Worm (Caenorhabditis elegans): Measurements from ENCODE around the gene M01H9.2.

The M01H9.2 gene

DNA sequence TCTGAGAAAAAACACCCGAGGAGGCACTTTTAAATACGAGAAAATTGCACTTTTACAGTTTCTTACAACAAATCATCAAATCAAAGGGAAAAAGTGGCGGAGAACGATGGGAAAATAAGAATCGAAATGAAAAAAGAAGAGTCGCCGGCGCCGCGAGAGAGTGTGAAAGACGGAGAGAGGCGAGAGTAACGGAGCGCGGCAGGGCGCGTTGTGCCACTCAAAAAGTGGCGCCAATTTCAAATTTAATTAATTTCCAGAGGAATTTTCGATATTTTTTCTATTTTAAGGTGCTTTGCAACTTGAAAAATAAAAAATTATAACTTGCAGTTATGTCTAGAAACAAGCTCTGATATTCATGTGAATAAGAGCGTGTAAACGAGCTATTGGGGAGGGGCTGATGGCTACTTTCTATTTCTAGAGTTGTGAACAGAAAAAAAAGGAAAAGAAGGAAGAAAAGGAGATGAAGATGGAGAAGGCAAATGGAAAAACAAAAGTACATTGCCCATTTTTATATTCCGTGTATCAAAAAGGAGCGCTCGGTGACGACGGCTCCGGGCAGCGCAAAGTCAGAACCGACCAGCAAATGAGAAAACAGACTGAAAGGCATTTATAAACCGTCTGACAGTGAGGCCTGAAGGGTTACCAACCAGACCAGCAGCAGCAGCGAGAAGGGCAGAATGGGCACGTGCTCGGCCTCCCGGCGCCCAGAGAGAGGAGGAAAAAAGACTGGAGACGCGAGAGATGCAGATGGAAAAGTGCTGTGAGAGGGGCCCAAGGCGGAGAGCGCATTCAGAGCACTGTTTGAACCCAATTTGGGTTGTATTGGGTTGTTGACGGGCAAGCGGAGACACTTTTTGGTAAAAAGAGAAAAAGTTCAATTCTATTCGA, 8.1 kb upstream of the M01H9.2 start:
- no peak for TF ChIP-seq unc-62 (GFP tag; optimal IDR thresholded peaks at IDR 0.05)

DNA sequence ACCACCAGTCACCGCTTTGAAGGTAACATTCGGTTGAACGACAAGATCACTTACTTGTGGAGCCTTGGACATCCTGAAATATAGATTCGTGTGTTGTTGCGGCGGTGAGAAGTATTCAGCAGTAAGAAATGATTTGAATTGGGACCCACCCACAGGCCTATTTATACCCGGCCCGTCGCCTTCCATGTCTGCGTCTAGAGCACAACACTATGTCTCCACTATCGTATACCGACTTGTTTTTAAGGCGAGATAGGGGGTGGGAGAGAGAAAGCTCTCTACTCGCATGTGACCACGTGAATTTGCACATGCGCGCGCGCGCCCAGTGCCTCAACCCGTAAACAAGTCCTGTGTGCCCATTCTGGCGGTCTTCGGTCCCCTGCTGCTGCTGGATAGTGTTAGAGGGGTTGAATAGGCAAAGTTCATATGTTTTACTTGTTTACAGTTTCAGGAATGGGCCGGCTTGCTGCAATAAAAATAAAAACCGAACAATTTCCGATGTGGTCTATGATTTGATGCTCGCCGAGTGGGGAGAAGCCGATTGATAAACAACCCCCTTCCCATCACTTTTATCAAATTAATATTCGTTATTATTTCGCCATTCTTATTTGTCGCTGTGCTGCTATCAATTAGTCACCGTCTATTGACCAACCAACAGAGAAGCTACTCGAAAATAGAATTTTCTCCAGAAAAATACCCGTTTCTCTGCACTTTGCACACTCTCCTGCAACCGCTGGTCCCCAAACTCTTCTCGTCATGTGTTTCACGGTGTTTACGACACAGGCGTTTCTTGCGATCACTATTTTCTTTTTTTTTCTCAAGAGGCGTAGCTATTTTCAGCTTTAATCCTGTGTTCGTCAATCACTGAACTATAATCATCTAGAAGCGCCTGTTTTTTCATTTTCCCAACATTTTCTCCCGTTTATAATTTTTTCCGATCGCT, 7.0 kb upstream of the M01H9.2 start:
- no peak for TF ChIP-seq unc-62 (GFP tag; optimal IDR thresholded peaks at IDR 0.05)

DNA sequence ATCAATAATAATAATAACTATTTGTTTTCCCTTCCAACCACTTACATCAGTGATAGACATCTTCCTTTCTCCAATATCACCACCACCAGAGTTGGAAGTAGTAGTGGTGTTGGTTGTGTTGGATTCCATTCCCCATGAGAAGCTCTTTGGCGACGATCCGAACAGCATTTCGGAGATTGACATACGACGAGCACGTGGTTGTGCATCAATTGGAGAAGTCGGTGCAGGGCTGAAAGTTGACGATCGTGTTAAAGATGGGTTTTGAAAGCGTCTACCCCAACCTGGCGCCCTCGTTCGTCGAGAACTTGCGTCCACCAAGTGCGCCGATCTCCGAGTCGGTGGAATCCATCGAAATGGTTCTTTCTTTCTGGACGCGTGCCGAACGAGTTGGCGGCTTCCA, 6.0 kb upstream of the M01H9.2 start:
- no peak for TF ChIP-seq unc-62 (GFP tag; optimal IDR thresholded peaks at IDR 0.05)

DNA sequence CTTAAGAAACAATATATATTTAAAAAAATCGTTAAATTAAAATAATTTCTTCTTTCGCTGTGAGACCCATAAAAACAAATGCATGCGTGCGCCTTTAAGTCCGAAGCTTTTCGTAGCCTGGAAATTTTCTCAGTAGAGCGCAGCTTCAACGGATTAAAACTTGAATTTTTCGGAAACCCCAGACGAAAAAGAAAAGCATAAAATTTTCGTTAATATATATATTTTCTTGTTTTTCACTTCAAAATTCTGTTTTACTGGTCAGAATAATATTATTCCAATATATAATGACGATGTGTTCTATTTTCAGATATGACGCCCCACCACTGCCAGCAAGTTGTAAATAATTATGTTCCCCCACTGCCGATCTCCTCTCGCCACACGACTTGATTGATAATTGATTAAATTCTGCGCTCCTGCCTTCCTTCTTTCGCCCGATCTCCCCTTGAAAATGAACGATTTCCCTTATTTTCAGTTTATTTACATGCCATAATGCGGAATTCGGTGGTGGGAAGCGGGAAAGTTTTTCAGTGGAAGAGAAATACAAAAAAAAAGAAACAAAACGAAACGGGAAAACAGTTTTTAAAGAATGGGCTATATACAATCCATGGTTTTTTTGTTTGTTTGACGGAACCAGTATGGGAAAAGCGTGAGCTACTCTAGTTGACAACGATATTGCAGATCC, 5.2 kb upstream of the M01H9.2 start:
- TF ChIP-seq unc-62 (GFP tag; optimal IDR thresholded peaks at IDR 0.05) = no peak

DNA sequence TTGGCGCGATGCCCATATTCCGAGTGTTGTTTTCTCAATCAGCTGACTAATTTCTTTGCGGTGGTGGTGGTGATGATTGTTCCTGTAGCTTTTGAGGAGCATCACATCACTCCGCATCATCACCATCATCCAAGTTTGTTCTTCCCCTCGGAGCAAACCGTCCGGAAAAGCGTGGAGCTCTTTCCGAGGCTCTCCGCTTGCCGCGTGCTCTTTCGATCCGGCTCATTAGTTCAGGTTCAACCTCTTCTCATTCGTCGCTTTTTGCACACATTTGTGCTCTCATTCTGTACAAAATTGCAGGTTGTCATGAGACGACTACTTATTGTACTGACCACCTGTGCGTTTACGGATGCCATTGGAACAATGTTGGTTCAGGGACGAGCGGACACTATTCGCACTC, 2.2 kb upstream of the M01H9.2 start, which contains the start of gene M01H9.5:
TSS of gene M01H9.5 (plus strand) at position 301 of the 400 bp plus-strand sequence.
- no peak for TF ChIP-seq unc-62 (GFP tag; optimal IDR thresholded peaks at IDR 0.05)

DNA sequence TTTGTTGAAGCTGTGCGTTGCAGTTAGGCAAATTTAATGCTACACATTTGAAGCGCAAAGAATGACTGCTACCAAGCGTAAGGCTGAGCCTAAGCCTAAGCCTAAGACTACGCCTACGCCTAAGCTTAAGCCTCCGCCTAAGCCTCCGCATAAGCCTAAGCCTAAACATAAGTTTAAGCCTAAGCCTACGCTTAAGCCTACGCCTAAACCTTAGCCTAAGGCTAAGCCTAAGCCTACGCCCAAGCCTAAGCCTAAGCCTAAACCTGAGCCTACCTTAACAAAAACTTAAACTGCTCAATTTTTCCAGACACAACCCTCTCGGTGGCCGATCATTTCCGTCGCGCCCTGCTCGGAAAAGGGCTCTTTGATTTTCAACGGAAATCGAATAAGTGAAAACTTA, 3.7 kb downstream of the M01H9.2 start:
- TF ChIP-seq unc-62 (GFP tag; optimal IDR thresholded peaks at IDR 0.05) = no peak

DNA sequence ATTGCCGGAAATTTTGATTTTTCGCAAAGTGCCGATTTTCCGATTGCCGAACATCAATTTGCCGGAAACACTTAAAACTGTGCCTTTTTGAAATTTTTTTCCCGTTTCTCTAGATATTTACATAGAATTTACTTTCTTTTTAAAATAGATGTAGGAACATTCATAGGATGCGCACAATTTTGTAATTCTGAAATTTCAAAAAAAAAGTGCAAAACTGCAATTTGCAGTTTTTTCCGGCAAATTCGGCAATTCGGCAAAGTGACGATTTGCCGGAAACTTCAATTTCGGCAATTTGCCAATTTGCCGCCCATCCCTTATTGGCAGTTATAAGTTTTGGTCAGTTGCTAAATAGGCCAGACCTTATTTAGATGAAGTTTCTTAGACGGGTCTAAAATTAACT, 6.4 kb downstream of the M01H9.2 start:
- TF ChIP-seq unc-62 (GFP tag; optimal IDR thresholded peaks at IDR 0.05) = no peak

DNA sequence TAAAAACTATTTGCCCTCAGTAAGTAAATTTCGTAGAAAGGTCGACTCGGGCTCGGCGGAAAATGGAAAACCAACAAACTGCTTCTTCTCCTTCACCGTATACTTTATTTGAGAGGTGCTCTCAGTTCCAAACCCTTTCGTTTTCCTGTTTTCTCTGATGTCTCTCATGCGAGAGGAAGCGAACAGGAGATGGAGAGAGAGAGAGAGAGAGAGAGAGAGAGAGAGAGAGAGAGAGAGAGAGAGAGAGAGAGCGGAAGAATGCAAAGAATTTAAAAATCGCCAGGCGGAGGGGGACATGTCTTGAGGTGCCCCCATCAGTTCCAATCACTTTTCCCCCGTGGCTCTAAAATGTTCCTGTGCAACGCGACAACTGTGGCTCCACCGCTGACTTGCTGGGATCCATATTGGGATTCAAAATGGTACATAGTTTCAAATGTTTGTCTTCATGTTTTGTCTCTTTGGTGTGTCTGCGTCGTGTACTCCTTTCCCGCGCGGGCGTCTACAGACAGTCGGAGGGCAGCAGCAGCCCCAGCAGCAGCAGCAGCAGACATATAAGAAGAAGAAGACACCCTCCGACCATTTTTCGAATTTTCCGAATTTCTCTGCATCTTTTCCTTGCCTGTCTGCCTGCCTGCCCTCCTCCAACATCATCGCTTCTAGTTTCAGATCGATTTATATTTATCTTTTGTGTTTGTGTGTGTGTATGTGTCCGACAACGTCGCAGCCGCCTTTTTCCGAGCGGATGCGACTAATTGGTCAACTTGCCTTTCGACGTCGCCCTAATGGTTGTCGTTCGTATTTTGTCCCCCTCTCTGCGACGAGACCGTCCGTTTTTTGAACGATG, 8.5 kb downstream of the M01H9.2 start, which contains the start of gene R08C7.11:
TSS of gene R08C7.11 (minus strand) at position 608 of the 844 bp plus-strand sequence.
- no peak for TF ChIP-seq unc-62 (GFP tag; optimal IDR thresholded peaks at IDR 0.05)

DNA sequence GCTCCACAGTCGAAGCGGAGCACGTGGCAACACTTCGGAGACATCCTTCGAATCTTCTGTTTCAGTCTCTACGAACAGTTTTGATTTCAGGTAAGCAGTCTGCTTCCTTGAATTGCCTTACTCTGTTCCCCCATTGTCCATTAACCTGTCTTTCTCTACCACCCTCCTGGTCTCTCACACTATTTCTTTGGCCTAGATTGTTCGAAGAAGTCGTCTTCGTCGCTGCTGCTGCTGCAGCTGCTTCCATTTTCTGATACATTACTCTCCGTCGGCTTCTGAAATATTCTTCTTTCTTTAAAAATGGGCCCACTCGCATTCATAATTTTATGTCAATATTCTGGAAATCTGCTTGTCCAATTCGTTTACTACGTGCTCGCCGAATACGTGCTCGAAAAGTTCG, 11.5 kb downstream of the M01H9.2 start, which contains the start of gene R08C7.1:
TSS of gene R08C7.1 (plus strand) at position 301 of the 400 bp plus-strand sequence.
- TF ChIP-seq unc-62 (GFP tag; optimal IDR thresholded peaks at IDR 0.05) = no peak

DNA sequence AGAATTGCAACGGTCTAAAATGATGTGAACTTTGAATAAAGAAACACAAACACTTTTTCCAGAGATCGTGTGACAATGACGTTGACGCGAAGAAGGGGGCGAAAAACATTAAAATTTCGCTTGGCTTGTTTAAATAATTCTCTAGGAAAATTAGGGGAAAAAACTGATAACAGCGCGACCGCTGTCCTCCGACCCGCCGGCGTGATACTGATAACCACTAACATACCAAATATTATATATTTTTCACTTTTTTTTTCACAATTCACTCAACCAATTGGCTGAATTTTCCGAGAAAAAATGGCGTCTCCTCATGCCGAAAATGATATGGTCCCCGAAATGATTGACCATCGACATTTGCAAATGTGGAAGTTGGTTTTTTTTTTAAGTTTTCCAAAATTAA, 13.2 kb downstream of the M01H9.2 start:
- no peak for TF ChIP-seq unc-62 (GFP tag; optimal IDR thresholded peaks at IDR 0.05)

DNA sequence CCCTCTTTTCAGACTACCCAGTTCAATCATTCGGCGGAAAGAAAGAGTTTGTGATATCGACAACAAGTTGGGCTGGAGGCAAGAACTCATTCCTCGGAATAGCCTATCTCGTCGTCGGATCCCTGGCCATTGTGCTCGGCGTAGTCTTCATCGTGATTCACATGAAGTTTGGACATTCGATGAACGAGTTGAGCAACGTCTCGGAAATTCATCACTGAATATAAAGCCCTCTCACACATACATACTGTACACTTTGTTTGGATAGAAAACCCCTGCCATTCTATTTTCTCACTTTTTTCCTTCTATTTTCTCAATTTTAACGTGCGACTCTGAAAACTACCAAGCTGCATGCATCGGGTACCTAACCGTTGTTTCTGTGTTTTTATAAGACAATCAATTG, 13.6 kb downstream of the M01H9.2 start, which contains the start of gene R08C7.12:
TSS of gene R08C7.12 (plus strand) at position 301 of the 400 bp plus-strand sequence.
- TF ChIP-seq unc-62 (GFP tag; optimal IDR thresholded peaks at IDR 0.05) = no peak

DNA sequence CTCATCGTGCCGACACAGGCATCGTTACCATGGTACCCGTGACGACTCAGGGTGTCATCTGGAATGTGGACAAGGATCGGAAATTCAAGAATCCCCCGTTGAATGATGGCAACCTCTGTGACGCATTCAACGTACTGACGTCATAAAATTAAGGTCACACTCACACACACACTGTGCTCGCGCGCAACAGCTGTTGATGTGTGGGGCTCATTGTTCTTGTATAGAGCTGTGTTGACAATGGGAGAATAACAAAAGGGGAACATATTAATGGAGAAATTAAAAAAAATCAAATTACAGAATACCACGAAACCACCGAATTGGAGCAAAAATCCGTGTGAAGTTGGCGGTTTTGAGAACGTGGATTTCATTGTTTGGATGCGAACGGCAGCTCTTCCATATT, 14.7 kb downstream of the M01H9.2 start:
- TF ChIP-seq unc-62 (GFP tag; optimal IDR thresholded peaks at IDR 0.05) = no peak

DNA sequence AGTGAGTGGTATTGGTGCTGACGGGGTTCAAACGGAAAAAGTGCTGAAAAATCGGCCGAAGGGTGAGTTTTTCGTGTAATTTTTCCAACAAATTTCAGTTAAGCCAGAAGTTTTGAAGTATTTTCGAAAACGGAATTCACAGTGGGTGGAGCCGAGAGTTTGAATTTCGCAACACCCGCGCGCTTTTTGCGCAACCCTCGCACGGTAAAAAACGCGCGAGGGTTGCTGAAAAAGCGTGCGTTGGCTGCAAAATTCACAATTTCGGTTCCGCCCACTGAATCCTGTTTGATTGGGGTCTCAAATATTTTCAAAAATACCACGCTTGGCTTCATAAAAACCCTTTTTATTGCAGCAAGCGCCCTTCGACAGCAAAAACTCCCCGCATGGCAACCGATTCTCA, 15.7 kb downstream of the M01H9.2 start:
- no peak for TF ChIP-seq unc-62 (GFP tag; optimal IDR thresholded peaks at IDR 0.05)

DNA sequence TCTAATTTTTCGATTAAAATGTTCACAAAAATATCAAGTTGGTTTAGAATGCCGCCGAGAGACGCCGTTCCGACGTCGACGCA, 15.9 kb downstream of the M01H9.2 start, which contains the start of gene chat-1:
TSS of gene chat-1 (plus strand) at position 48 of the 83 bp plus-strand sequence.
- TF ChIP-seq unc-62 (GFP tag; optimal IDR thresholded peaks at IDR 0.05) = no peak

DNA sequence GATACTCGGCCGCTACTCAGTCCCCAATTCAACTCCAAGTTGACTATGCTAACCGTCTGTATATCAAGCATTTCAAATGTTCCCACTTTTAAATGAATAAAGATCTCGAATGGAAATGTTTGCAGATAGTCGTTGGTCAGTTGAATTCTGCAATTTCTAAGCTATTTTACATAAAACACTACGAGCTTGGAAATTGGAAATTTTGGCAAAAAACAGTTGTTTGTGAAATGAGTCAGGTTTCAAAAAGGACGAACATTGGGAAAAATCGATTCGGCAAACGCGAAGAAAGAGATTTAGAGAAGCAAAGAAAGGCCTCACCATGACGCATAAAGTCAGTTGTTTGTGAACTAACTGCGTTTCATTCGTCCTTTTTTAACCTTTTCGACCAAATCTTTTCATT, 16.1 kb downstream of the M01H9.2 start:
- no peak for TF ChIP-seq unc-62 (GFP tag; optimal IDR thresholded peaks at IDR 0.05)

Measured in whole organism, dauer.